Fruit fly (Drosophila melanogaster) whole organism, pupa: ENCODE data around the gene CG3632.

ENCODE experiments used
- CG10348 ChIP-seq: fragments of 200-800 bp; sonication (Bioruptor generic); IDR thresholded peaks from 2 replicates; pipeline ENCODE4 v1.3.6; 2022; ENCODE audit warnings: missing biosample characterization, missing genetic modification characterization
- CG12605 ChIP-seq: fragments of 200-800 bp; sonication (Bioruptor generic); IDR thresholded peaks from 2 replicates; pipeline ENCODE4 v1.3.6; 2022; ENCODE audit warnings: missing biosample characterization, missing genetic modification characterization
- CG13204 ChIP-seq: fragments of 200-800 bp; sonication (Bioruptor generic); optimal IDR thresholded peaks from 2 replicates; lab custom pipeline; 2018; ENCODE audit warnings: missing biosample characterization, mild to moderate bottlenecking, missing genetic modification characterization, moderate library complexity
- CG14655 ChIP-seq: fragments of 200-800 bp; sonication (Bioruptor generic); optimal IDR thresholded peaks from 3 replicates; lab custom pipeline; 2017; ENCODE audit warnings: mild to moderate bottlenecking, missing biosample characterization, missing genetic modification reagents, missing genetic modification characterization
- CG15710 ChIP-seq: fragments of 200-800 bp; sonication (Bioruptor generic); optimal IDR thresholded peaks from 2 replicates; lab custom pipeline; 2018; ENCODE audit warnings: missing biosample characterization, mild to moderate bottlenecking, missing genetic modification characterization, moderate library complexity
- CG17806 ChIP-seq: fragments of 200-800 bp; sonication (Bioruptor generic); optimal IDR thresholded peaks from 2 replicates; lab custom pipeline; 2018; ENCODE audit warnings: missing biosample characterization, mild to moderate bottlenecking, missing genetic modification characterization, moderate library complexity
- CG32121 ChIP-seq: fragments of 200-800 bp; sonication (Bioruptor generic); IDR thresholded peaks from 2 replicates; pipeline ENCODE4 v1.3.6; 2022; ENCODE audit warnings: missing biosample characterization, missing genetic modification characterization
- CG34367 ChIP-seq: fragments of 200-800 bp; sonication (Bioruptor generic); optimal IDR thresholded peaks from 2 replicates; lab custom pipeline; 2018; ENCODE audit warnings: missing biosample characterization, mild to moderate bottlenecking, missing genetic modification characterization
- CG4496 ChIP-seq: fragments of 200-800 bp; sonication (Bioruptor generic); IDR thresholded peaks from 3 replicates; pipeline ENCODE4 v1.3.6; 2022; ENCODE audit warnings: missing biosample characterization, missing genetic modification characterization
- CG8159 ChIP-seq: fragments of 200-800 bp; sonication (Bioruptor generic); optimal IDR thresholded peaks from 3 replicates; lab custom pipeline; 2018; ENCODE audit warnings: missing biosample characterization, mild to moderate bottlenecking, missing genetic modification characterization, moderate library complexity
- CG8301 ChIP-seq: fragments of 200-800 bp; sonication (Bioruptor generic); optimal IDR thresholded peaks from 2 replicates; lab custom pipeline; 2018; ENCODE audit warnings: missing biosample characterization, mild to moderate bottlenecking, missing genetic modification characterization
- CG9948 ChIP-seq: fragments of 200-800 bp; sonication (Bioruptor generic); optimal IDR thresholded peaks from 2 replicates; lab custom pipeline; 2018; ENCODE audit warnings: missing biosample characterization, mild to moderate bottlenecking, missing genetic modification characterization, moderate library complexity
- D1 ChIP-seq: fragments of 200-800 bp; sonication (Bioruptor generic); optimal IDR thresholded peaks from 2 replicates; lab custom pipeline; 2018; ENCODE audit warnings: missing biosample characterization, mild to moderate bottlenecking, missing genetic modification characterization, moderate library complexity
- EcR ChIP-seq: fragments of 200-800 bp; sonication (Bioruptor generic); optimal IDR thresholded peaks from 3 replicates; lab custom pipeline; 2019; ENCODE audit warnings: missing biosample characterization, missing genetic modification characterization, mild to moderate bottlenecking, moderate library complexity, missing genetic modification reagents
- Ets98B ChIP-seq: fragments of 200-800 bp; sonication (Bioruptor generic); IDR thresholded peaks from 2 replicates; pipeline ENCODE4 v1.3.6; 2022; ENCODE audit warnings: missing biosample characterization, missing genetic modification characterization
- Pif1A ChIP-seq: fragments of 200-800 bp; sonication (Bioruptor generic); optimal IDR thresholded peaks from 3 replicates; lab custom pipeline; 2016; ENCODE audit warnings: missing biosample characterization, missing genetic modification characterization
- Pif1B ChIP-seq: fragments of 200-800 bp; sonication (Bioruptor generic); optimal IDR thresholded peaks from 3 replicates; lab custom pipeline; 2016; ENCODE audit warnings: missing biosample characterization, missing genetic modification characterization
- Snoo ChIP-seq: fragments of 200-800 bp; sonication (Bioruptor generic); optimal IDR thresholded peaks from 3 replicates; lab custom pipeline; 2017; ENCODE audit warnings: missing biosample characterization, mild to moderate bottlenecking, missing genetic modification characterization, inconsistent platforms
- fd96Ca ChIP-seq: fragments of 200-800 bp; sonication (Bioruptor generic); IDR thresholded peaks from 3 replicates; pipeline ENCODE4 v1.3.6; 2022; ENCODE audit warnings: missing biosample characterization, missing genetic modification characterization
- gl ChIP-seq: fragments of 200-800 bp; sonication (Bioruptor generic); optimal IDR thresholded peaks from 2 replicates; lab custom pipeline; 2018; ENCODE audit warnings: missing biosample characterization, mild to moderate bottlenecking, missing genetic modification characterization
- rn ChIP-seq: fragments of 200-800 bp; sonication (Bioruptor generic); IDR thresholded peaks from 2 replicates; pipeline ENCODE4 v1.3.6; 2022; ENCODE audit warnings: missing biosample characterization, missing genetic modification characterization

Gene CG3632

dm6 chrX:16318858-16319557 lies 22.5 kb downstream of the CG3632 start:
- TF ChIP-seq gl (no peak), CG10348 (GFP tag; lab: Robert Waterston, UW) (no peak), CG4496 (peak; percentile 87), CG13204 (GFP tag; lab: Kevin White, UChicago) (no peak), Ets98B (GFP tag; lab: Robert Waterston, UW) (peak; percentile 73), Pif1B (GFP tag; lab: Kevin White, UChicago) (peak; percentile 86), CG9948 (peak; percentile 79), EcR (peak; percentile 94), CG12605 (GFP tag; lab: Robert Waterston, UW) (peak; percentile 68), CG15710 (peak; percentile 68), Pif1A (GFP tag; lab: Kevin White, UChicago) (peak; percentile 82), CG8301 (tag; lab: Kevin White, UChicago) (peak; percentile 76), CG34367 (tag; lab: Kevin White, UChicago) (peak; percentile 71), CG17806 (peak; percentile 77), fd96Ca (GFP tag; lab: Robert Waterston, UW) (peak; percentile 83), D1 (tag; lab: Kevin White, UChicago) (no peak), CG14655 (GFP tag; lab: Kevin White, UChicago) (no peak), rn (GFP tag; lab: Robert Waterston, UW) (peak; percentile 64), CG8159 (tag; lab: Kevin White, UChicago) (peak; percentile 76), CG32121 (peak; percentile 48; the same call in 1 of the 2 replicates), Snoo (peak; percentile 39)

- TF ChIP-seq CG12605 (GFP tag; lab: Robert Waterston, UW) (no peak), Ets98B (GFP tag; lab: Robert Waterston, UW) (no peak), Snoo (no peak), CG15710 (no peak), CG8159 (tag; lab: Kevin White, UChicago) (no peak), Pif1B (GFP tag; lab: Kevin White, UChicago) (no peak), fd96Ca (GFP tag; lab: Robert Waterston, UW) (no peak), CG9948 (no peak), CG13204 (GFP tag; lab: Kevin White, UChicago) (no peak), CG14655 (GFP tag; lab: Kevin White, UChicago) (no peak), rn (GFP tag; lab: Robert Waterston, UW) (no peak), CG34367 (tag; lab: Kevin White, UChicago) (no peak), CG10348 (GFP tag; lab: Robert Waterston, UW) (no peak), CG32121 (no peak), CG17806 (no peak), CG8301 (tag; lab: Kevin White, UChicago) (no peak), CG4496 (no peak)
Measured at dm6 chrX:16319558-16319924, 23.1 kb downstream of the CG3632 start.

dm6 chrX:16320197-16320921 lies 23.9 kb downstream of the CG3632 start, which contains the start of gene Cyp1:
TSS of gene Cyp1 (minus strand) at chrX:16320370.
- TF ChIP-seq Ets98B (GFP tag; lab: Robert Waterston, UW) (peak; percentile 42), CG15710 (no peak), CG8159 (tag; lab: Kevin White, UChicago) (no peak), CG8301 (tag; lab: Kevin White, UChicago) (no peak), CG9948 (no peak), CG4496 (peak; percentile 45; the same call in 1 of the 3 replicates), Pif1A (GFP tag; lab: Kevin White, UChicago) (no peak), CG12605 (GFP tag; lab: Robert Waterston, UW) (peak; percentile 50), fd96Ca (GFP tag; lab: Robert Waterston, UW) (peak; percentile 59; the same call in 2 of the 3 replicates), rn (GFP tag; lab: Robert Waterston, UW) (no peak), D1 (tag; lab: Kevin White, UChicago) (no peak), gl (no peak), EcR (peak; percentile 6), CG34367 (tag; lab: Kevin White, UChicago) (no peak), CG14655 (GFP tag; lab: Kevin White, UChicago) (no peak), Snoo (peak; percentile 16), Pif1B (GFP tag; lab: Kevin White, UChicago) (peak; percentile 44), CG13204 (GFP tag; lab: Kevin White, UChicago) (no peak), CG32121 (no peak), CG17806 (no peak), CG10348 (GFP tag; lab: Robert Waterston, UW) (no peak)
- TF ChIP-seq, all 21 proteins: peak for 7

- TF ChIP-seq EcR (no peak), Snoo (no peak), gl (no peak), D1 (tag; lab: Kevin White, UChicago) (no peak), CG34367 (tag; lab: Kevin White, UChicago) (no peak), CG14655 (GFP tag; lab: Kevin White, UChicago) (no peak), CG8301 (tag; lab: Kevin White, UChicago) (no peak), CG15710 (no peak), CG10348 (GFP tag; lab: Robert Waterston, UW) (no peak), CG13204 (GFP tag; lab: Kevin White, UChicago) (no peak), Pif1A (GFP tag; lab: Kevin White, UChicago) (no peak), CG9948 (no peak), CG8159 (tag; lab: Kevin White, UChicago) (no peak), fd96Ca (GFP tag; lab: Robert Waterston, UW) (no peak), Ets98B (GFP tag; lab: Robert Waterston, UW) (no peak), rn (GFP tag; lab: Robert Waterston, UW) (no peak), CG12605 (GFP tag; lab: Robert Waterston, UW) (no peak), CG32121 (no peak)
- TF ChIP-seq, all 21 proteins: peak for 0
Measured at dm6 chrX:16321037-16321436, 24.6 kb downstream of the CG3632 start.
